Fruit fly (Drosophila melanogaster): Measurements from ENCODE around the gene Jon65Aii.

Jon65Aii gene

dm6 chr3L:6084446-6084845 is 32.3 kb downstream of the Jon65Aii start:
- TF ChIP-seq sv (GFP tag; optimal IDR thresholded peaks at IDR 0.05) (no peak), tai (GFP tag; optimal IDR thresholded peaks at IDR 0.05) (no peak), Jra (GFP tag; optimal IDR thresholded peaks at IDR 0.05) (no peak), foxo (GFP tag; optimal IDR thresholded peaks at IDR 0.05) (no peak), Dfd (GFP tag; optimal IDR thresholded peaks at IDR 0.05) (no peak), fru (GFP tag; optimal IDR thresholded peaks at IDR 0.05) (no peak), HLH106 (tag; optimal IDR thresholded peaks at IDR 0.05) (no peak), Rel (GFP tag; optimal IDR thresholded peaks at IDR 0.05) (no peak), Rel (tag; optimal IDR thresholded peaks at IDR 0.05) (no peak), Hr83 (GFP tag; optimal IDR thresholded peaks at IDR 0.05; ENCODE audit: poor library complexity, severe bottlenecking) (no peak), Myc (optimal IDR thresholded peaks at IDR 0.05) (no peak), Hnf4 (GFP tag; optimal IDR thresholded peaks at IDR 0.05) (no peak), OdsH (GFP tag; optimal IDR thresholded peaks at IDR 0.05) (no peak), dl (GFP tag; optimal IDR thresholded peaks at IDR 0.05; ENCODE audit: insufficient read depth in 1 of 2, partially characterized antibody in 2 of 2) (no peak), CG32264 (GFP tag; optimal IDR thresholded peaks at IDR 0.05) (no peak), N (GFP tag; optimal IDR thresholded peaks at IDR 0.05) (no peak)

dm6 chr3L:6085157-6085556 is 33.0 kb downstream of the Jon65Aii start:
- no peak for TF ChIP-seq Myc (optimal IDR thresholded peaks at IDR 0.05)
- TF ChIP-seq foxo (GFP tag; optimal IDR thresholded peaks at IDR 0.05) = peak in 1 of 2 experiments; percentile 24
- TF ChIP-seq CG9705 (GFP tag; optimal IDR thresholded peaks at IDR 0.05) = no peak
- no peak for TF ChIP-seq Jra (GFP tag; optimal IDR thresholded peaks at IDR 0.05)
- no peak for TF ChIP-seq pan (optimal IDR thresholded peaks at IDR 0.05)
- TF ChIP-seq ey (GFP tag; optimal IDR thresholded peaks at IDR 0.05) = no peak
- TF ChIP-seq h (GFP tag; optimal IDR thresholded peaks at IDR 0.05) = peak; percentile 21
- TF ChIP-seq Vsx2 (GFP tag; optimal IDR thresholded peaks at IDR 0.05; ENCODE audit: partially characterized antibody) = no peak
- no peak for TF ChIP-seq Abd-B (GFP tag; optimal IDR thresholded peaks at IDR 0.05)
- TF ChIP-seq HLH106 (tag; optimal IDR thresholded peaks at IDR 0.05) = peak; percentile 30
- peak; percentile 42 for TF ChIP-seq psq (GFP tag; optimal IDR thresholded peaks at IDR 0.05)
- TF ChIP-seq N (GFP tag; optimal IDR thresholded peaks at IDR 0.05) = no peak
- peak; percentile 23 for TF ChIP-seq OdsH (GFP tag; optimal IDR thresholded peaks at IDR 0.05)
- TF ChIP-seq rgr (GFP tag; optimal IDR thresholded peaks at IDR 0.05) = peak; percentile 30
- no peak for TF ChIP-seq CrebA (GFP tag; optimal IDR thresholded peaks at IDR 0.05; ENCODE audit: borderline replicate concordance)
- peak; percentile 32 for TF ChIP-seq Sp1 (GFP tag; optimal IDR thresholded peaks at IDR 0.05)

dm6 chr3L:6085988-6086387 is 33.9 kb downstream of the Jon65Aii start:
- no peak for TF ChIP-seq N (GFP tag; optimal IDR thresholded peaks at IDR 0.05)
- TF ChIP-seq foxo (GFP tag; optimal IDR thresholded peaks at IDR 0.05) = peak in 1 of 2 experiments; percentile 0

- TF ChIP-seq sage (GFP tag; optimal IDR thresholded peaks at IDR 0.05) (no peak), Hr83 (GFP tag; optimal IDR thresholded peaks at IDR 0.05; ENCODE audit: poor library complexity, severe bottlenecking) (no peak), foxo (GFP tag; optimal IDR thresholded peaks at IDR 0.05) (no peak), dl (GFP tag; optimal IDR thresholded peaks at IDR 0.05; ENCODE audit: insufficient read depth in 1 of 2, partially characterized antibody in 2 of 2) (no peak)
Observed at dm6 chr3L:6093213-6093612, 41.1 kb downstream of the Jon65Aii start, which contains the start of gene CG10469. TSS of gene CG10469 (minus strand) at chr3L:6093313.

- TF ChIP-seq CrebA (GFP tag; optimal IDR thresholded peaks at IDR 0.05; ENCODE audit: borderline replicate concordance) (peak; percentile 7), brk (GFP tag; optimal IDR thresholded peaks at IDR 0.05) (peak; percentile 90), Jra (GFP tag; optimal IDR thresholded peaks at IDR 0.05) (peak; percentile 75), h (GFP tag; optimal IDR thresholded peaks at IDR 0.05) (peak; percentile 89), dl (GFP tag; optimal IDR thresholded peaks at IDR 0.05; ENCODE audit: insufficient read depth in 1 of 2, partially characterized antibody in 2 of 2) (no peak), Sp1 (GFP tag; optimal IDR thresholded peaks at IDR 0.05) (peak; percentile 85), Hnf4 (GFP tag; optimal IDR thresholded peaks at IDR 0.05) (peak; percentile 89), br (GFP tag; optimal IDR thresholded peaks at IDR 0.05) (peak; percentile 59), HLH106 (tag; optimal IDR thresholded peaks at IDR 0.05) (peak; percentile 92), sage (GFP tag; optimal IDR thresholded peaks at IDR 0.05) (peak; percentile 52), Rel (GFP tag; optimal IDR thresholded peaks at IDR 0.05) (no peak), Rel (tag; optimal IDR thresholded peaks at IDR 0.05) (peak; percentile 50), Abd-B (GFP tag; optimal IDR thresholded peaks at IDR 0.05) (no peak), Dfd (GFP tag; optimal IDR thresholded peaks at IDR 0.05) (no peak), OdsH (GFP tag; optimal IDR thresholded peaks at IDR 0.05) (peak; percentile 89), GATAd (GFP tag; optimal IDR thresholded peaks at IDR 0.05) (peak; percentile 77), psq (GFP tag; optimal IDR thresholded peaks at IDR 0.05) (peak; percentile 89), dsf (GFP tag; optimal IDR thresholded peaks at IDR 0.05; ENCODE audit: borderline replicate concordance) (peak; percentile 57), woc (GFP tag; optimal IDR thresholded peaks at IDR 0.05) (peak; percentile 63), tai (GFP tag; optimal IDR thresholded peaks at IDR 0.05) (peak; percentile 90), CG9705 (GFP tag; optimal IDR thresholded peaks at IDR 0.05) (peak; percentile 88), lola (GFP tag; optimal IDR thresholded peaks at IDR 0.05) (no peak), fru (GFP tag; optimal IDR thresholded peaks at IDR 0.05) (peak; percentile 81), foxo (GFP tag; optimal IDR thresholded peaks at IDR 0.05) (peak in 1 of 2 experiments; percentile 92), Hr78 (GFP tag; optimal IDR thresholded peaks at IDR 0.05) (no peak), ey (GFP tag; optimal IDR thresholded peaks at IDR 0.05) (peak; percentile 85), dmrt93B (GFP tag; optimal IDR thresholded peaks at IDR 0.05) (peak; percentile 91), CG32264 (GFP tag; optimal IDR thresholded peaks at IDR 0.05) (peak; percentile 19), usp (GFP tag; optimal IDR thresholded peaks at IDR 0.05) (no peak), Mio (GFP tag; optimal IDR thresholded peaks at IDR 0.05) (no peak), Vsx2 (GFP tag; optimal IDR thresholded peaks at IDR 0.05; ENCODE audit: partially characterized antibody) (no peak), jim (GFP tag; optimal IDR thresholded peaks at IDR 0.05) (no peak), sv (GFP tag; optimal IDR thresholded peaks at IDR 0.05) (peak; percentile 92)
Observed at dm6 chr3L:6094697-6095096, 42.6 kb downstream of the Jon65Aii start, which contains the start of the genes CG10467 and loj. TSS of gene CG10467 (minus strand) at chr3L:6094747. TSS of gene loj (plus strand) at chr3L:6094987.

Measured in whole organism, wandering third instar larva.